Fruit fly (Drosophila melanogaster) whole organism, prepupa: Measurements from ENCODE around the gene BG642312.

ENCODE experiments used
- CG11902 ChIP-seq: fragments of 200-800 bp; sonication (Bioruptor generic); optimal IDR thresholded peaks from 3 replicates; lab custom pipeline; 2016; ENCODE audit warnings: missing biosample characterization, missing genetic modification characterization
- CG1621 ChIP-seq: fragments of 200-800 bp; sonication (Bioruptor generic); optimal IDR thresholded peaks from 3 replicates; lab custom pipeline; 2018; ENCODE audit warnings: missing biosample characterization, mild to moderate bottlenecking, missing genetic modification characterization
- CG16779 ChIP-seq: fragments of 200-800 bp; sonication (Bioruptor generic); optimal IDR thresholded peaks from 3 replicates; lab custom pipeline; 2017; ENCODE audit warnings: missing biosample characterization, mild to moderate bottlenecking, missing genetic modification characterization
- CG6163 ChIP-seq: fragments of 200-800 bp; sonication (Bioruptor generic); IDR thresholded peaks from 3 replicates; pipeline ENCODE4 v1.3.6; 2022; ENCODE audit warnings: missing biosample characterization, missing genetic modification characterization
- Gug ChIP-seq: fragments of 200-800 bp; sonication (Bioruptor generic); IDR thresholded peaks from 2 replicates; pipeline ENCODE4 v1.3.6; 2022; ENCODE audit warnings: missing biosample characterization, missing genetic modification characterization
- Met ChIP-seq: fragments of 200-800 bp; sonication (Bioruptor generic); optimal IDR thresholded peaks from 3 replicates; lab custom pipeline; 2016; ENCODE audit warnings: missing biosample characterization, missing genetic modification characterization
- Sox14 ChIP-seq: fragments of 200-800 bp; sonication (Bioruptor generic); optimal IDR thresholded peaks from 3 replicates; lab custom pipeline; 2016; ENCODE audit warnings: missing biosample characterization, missing genetic modification characterization
- achi ChIP-seq: fragments of 200-800 bp; sonication (Bioruptor generic); optimal IDR thresholded peaks from 3 replicates; lab custom pipeline; 2016; ENCODE audit warnings: missing biosample characterization, missing genetic modification characterization
- eg ChIP-seq: fragments of 200-800 bp; sonication (Bioruptor generic); IDR thresholded peaks from 3 replicates; pipeline ENCODE4 v1.3.6; 2022; ENCODE audit warnings: missing biosample characterization, missing genetic modification characterization
- fd59A ChIP-seq: fragments of 200-800 bp; sonication (Bioruptor generic); optimal IDR thresholded peaks from 2 replicates; lab custom pipeline; 2017; ENCODE audit warnings: missing biosample characterization, mild to moderate bottlenecking, missing genetic modification characterization, missing genetic modification reagents
- net ChIP-seq: fragments of 200-800 bp; sonication (Bioruptor generic); optimal IDR thresholded peaks from 3 replicates; lab custom pipeline; 2016; ENCODE audit warnings: missing biosample characterization, missing genetic modification characterization
- spab ChIP-seq: fragments of 200-800 bp; sonication (Bioruptor generic); optimal IDR thresholded peaks from 2 replicates; lab custom pipeline; 2017; ENCODE audit warnings: missing biosample characterization, mild to moderate bottlenecking, missing genetic modification characterization, missing genetic modification reagents
- vri ChIP-seq: fragments of 200-800 bp; sonication (Bioruptor generic); optimal IDR thresholded peaks from 3 replicates; lab custom pipeline; 2016; ENCODE audit warnings: missing biosample characterization, mild to moderate bottlenecking, missing genetic modification characterization

dm6 chr3L:6218517-6219155 is 14.5 kb downstream of the BG642312 start:
- TF ChIP-seq CG16779 (tag; lab: Kevin White, UChicago), result peak; percentile 46
- peak; percentile 18 for TF ChIP-seq spab
- TF ChIP-seq net (GFP tag; lab: Kevin White, UChicago), result peak; percentile 50
- no peak for TF ChIP-seq CG11902 (GFP tag; lab: Kevin White, UChicago)
- no peak for TF ChIP-seq vri (GFP tag; lab: Kevin White, UChicago)
- TF ChIP-seq fd59A (GFP tag; lab: Kevin White, UChicago), result no peak
- no peak for TF ChIP-seq achi (GFP tag; lab: Kevin White, UChicago)
- no peak for TF ChIP-seq Met (GFP tag; lab: Kevin White, UChicago)
- TF ChIP-seq Gug (GFP tag; lab: Robert Waterston, UW), result no peak
- peak; percentile 61 for TF ChIP-seq CG1621 (tag; lab: Kevin White, UChicago)
- TF ChIP-seq CG6163 (GFP tag; lab: Robert Waterston, UW), result peak; percentile 71; the same call in 2 of the 3 replicates
- no peak for TF ChIP-seq Sox14 (GFP tag; lab: Kevin White, UChicago)
- TF ChIP-seq eg, result peak; percentile 45; the same call in 1 of the 3 replicates
